Fruit fly (Drosophila melanogaster) whole organism, embryonic: ENCODE data around the gene CG45488.

Source experiments
- Ada2b ChIP-seq: fragments of 200-800 bp; sonication (Bioruptor generic); IDR thresholded peaks from 2 replicates; pipeline ENCODE4 v1.3.6; 2022; ENCODE audit warnings: missing biosample characterization, missing genetic modification characterization
- Adf1 ChIP-seq: fragments of 200-800 bp; sonication (Bioruptor generic); IDR thresholded peaks from 2 replicates; pipeline ENCODE4 v1.3.6; 2022; ENCODE audit warnings: missing biosample characterization, missing genetic modification characterization
- Aef1 ChIP-seq: fragments of 200-800 bp; sonication (Bioruptor generic); IDR thresholded peaks from 3 replicates; pipeline ENCODE4 v1.3.6; 2022; ENCODE audit warnings: missing biosample characterization, missing genetic modification characterization
- Atf6 ChIP-seq: fragments of 200-800 bp; sonication (Bioruptor generic); IDR thresholded peaks from 2 replicates; pipeline ENCODE4 v1.3.6; 2022; ENCODE audit warnings: missing biosample characterization, missing genetic modification characterization
- BEAF-32 ChIP-seq: fragments of 200-800 bp; sonication (Bioruptor generic); optimal IDR thresholded peaks from 3 replicates; lab custom pipeline; 2017; ENCODE audit warnings: missing biosample characterization, missing genetic modification characterization, mild to moderate bottlenecking, moderate library complexity, missing genetic modification reagents
- CG11093 ChIP-seq: fragments of 200-800 bp; sonication (Bioruptor generic); IDR thresholded peaks from 3 replicates; pipeline ENCODE4 v1.3.6; 2022; ENCODE audit warnings: missing biosample characterization, missing genetic modification characterization
- CG11504 ChIP-seq: fragments of 200-800 bp; sonication (Bioruptor generic); optimal IDR thresholded peaks from 3 replicates; lab custom pipeline; 2019; ENCODE audit warnings: missing biosample characterization, mild to moderate bottlenecking, missing genetic modification characterization, moderate library complexity
- CG13424 ChIP-seq: fragments of 200-800 bp; sonication (Bioruptor generic); optimal IDR thresholded peaks from 2 replicates; lab custom pipeline; 2019; ENCODE audit warnings: missing biosample characterization, mild to moderate bottlenecking, missing genetic modification characterization, moderate library complexity
- CG14050 ChIP-seq: fragments of 200-800 bp; sonication (Bioruptor generic); IDR thresholded peaks from 3 replicates; pipeline ENCODE4 v1.3.6; 2022; ENCODE audit warnings: missing biosample characterization, missing genetic modification characterization
- CG15269 ChIP-seq: fragments of 200-800 bp; sonication (Bioruptor generic); optimal IDR thresholded peaks from 2 replicates; lab custom pipeline; 2018; ENCODE audit warnings: missing biosample characterization, mild to moderate bottlenecking, missing genetic modification characterization, moderate library complexity
- CG16779 ChIP-seq: fragments of 200-800 bp; sonication (Bioruptor generic); IDR thresholded peaks from 2 replicates; pipeline ENCODE4 v1.3.6; 2022; ENCODE audit warnings: missing biosample characterization, missing genetic modification characterization
- CG17802 ChIP-seq: fragments of 200-800 bp; sonication (Bioruptor generic); optimal IDR thresholded peaks from 2 replicates; lab custom pipeline; 2018; ENCODE audit warnings: missing biosample characterization, mild to moderate bottlenecking, missing genetic modification characterization, moderate library complexity
- CG18599 ChIP-seq: fragments of 200-800 bp; sonication (Bioruptor generic); optimal IDR thresholded peaks from 3 replicates; lab custom pipeline; 2017; ENCODE audit warnings: missing biosample characterization, missing genetic modification characterization, mild to moderate bottlenecking, moderate library complexity, missing genetic modification reagents
- CG31365 ChIP-seq: fragments of 200-800 bp; sonication (Bioruptor generic); optimal IDR thresholded peaks from 2 replicates; lab custom pipeline; 2018; ENCODE audit warnings: missing biosample characterization, mild to moderate bottlenecking, missing genetic modification characterization
- CG31388 ChIP-seq: fragments of 200-800 bp; sonication (Bioruptor generic); optimal IDR thresholded peaks from 2 replicates; lab custom pipeline; 2016; ENCODE audit warnings: missing biosample characterization, missing genetic modification characterization
- CG3838 ChIP-seq: fragments of 200-800 bp; sonication (Bioruptor generic); optimal IDR thresholded peaks from 3 replicates; lab custom pipeline; 2016; ENCODE audit warnings: missing biosample characterization, missing genetic modification characterization
- CG3995 ChIP-seq: fragments of 200-800 bp; sonication (Bioruptor generic); optimal IDR thresholded peaks from 3 replicates; lab custom pipeline; 2016; ENCODE audit warnings: missing biosample characterization, missing genetic modification characterization
- CG4820 ChIP-seq: fragments of 200-800 bp; sonication (Bioruptor generic); optimal IDR thresholded peaks from 3 replicates; lab custom pipeline; 2016; ENCODE audit warnings: missing biosample characterization, missing genetic modification characterization
- CG8478 ChIP-seq: fragments of >200 bp; optimal IDR thresholded peaks from 2 replicates; lab custom pipeline; 2018
- CG8944 ChIP-seq: fragments of 200-800 bp; sonication (Bioruptor generic); optimal IDR thresholded peaks from 3 replicates; lab custom pipeline; 2016; ENCODE audit warnings: missing biosample characterization, missing genetic modification characterization
- CHES-1-like ChIP-seq: fragments of 200-800 bp; sonication (Bioruptor generic); optimal IDR thresholded peaks from 2 replicates; lab custom pipeline; 2016; ENCODE audit warnings: missing biosample characterization, missing genetic modification characterization
- D ChIP-seq, 2 experiments: fragments of 200-800 bp in 1 of 2; fragments of >200 bp in 1 of 2; sonication (Bioruptor generic) in 1 of 2; optimal IDR thresholded peaks; 2 replicates in 1 of 2; 3 replicates in 1 of 2; lab custom pipeline; 2017; ENCODE audit warnings: mild to moderate bottlenecking in 1 of 2, missing biosample characterization in 1 of 2, missing genetic modification characterization in 1 of 2, missing genetic modification reagents in 1 of 2
- Doc3 ChIP-seq: fragments of 200-800 bp; sonication (Bioruptor generic); IDR thresholded peaks from 3 replicates; pipeline ENCODE4 v1.3.6; 2022; ENCODE audit warnings: missing biosample characterization, missing genetic modification characterization; ENCODE audit not compliant: partially characterized antibody
- E2f2 ChIP-seq: fragments of 200-800 bp; sonication (Bioruptor generic); IDR thresholded peaks from 2 replicates; pipeline ENCODE4 v1.3.6; 2022; ENCODE audit warnings: missing biosample characterization, missing genetic modification characterization
- H15 ChIP-seq: fragments of 200-800 bp; sonication (Bioruptor generic); IDR thresholded peaks from 3 replicates; pipeline ENCODE4 v1.3.6; 2022; ENCODE audit warnings: missing biosample characterization, missing genetic modification characterization
- Jarid2 ChIP-seq: fragments of 200-800 bp; sonication (Bioruptor generic); optimal IDR thresholded peaks from 3 replicates; lab custom pipeline; 2017; ENCODE audit warnings: mild to moderate bottlenecking, missing biosample characterization, missing genetic modification reagents, missing genetic modification characterization
- Lpt ChIP-seq: fragments of >200 bp; optimal IDR thresholded peaks from 2 replicates; lab custom pipeline; 2018; ENCODE audit warnings: missing biosample characterization, missing genetic modification characterization
- Mad ChIP-seq: fragments of 200-800 bp; sonication (Bioruptor generic); optimal IDR thresholded peaks from 2 replicates; lab custom pipeline; 2016; ENCODE audit warnings: missing biosample characterization, missing genetic modification characterization
- Max ChIP-seq: fragments of 200-800 bp; sonication (Bioruptor generic); optimal IDR thresholded peaks from 2 replicates; lab custom pipeline; 2016; ENCODE audit warnings: missing biosample characterization, mild to moderate bottlenecking, missing genetic modification characterization
- Mes4 ChIP-seq: fragments of 200-800 bp; sonication (Bioruptor generic); optimal IDR thresholded peaks from 2 replicates; lab custom pipeline; 2016; ENCODE audit warnings: missing biosample characterization, missing genetic modification characterization
- Spps ChIP-seq: fragments of 200-800 bp; sonication (Bioruptor generic); optimal IDR thresholded peaks from 2 replicates; lab custom pipeline; 2018; ENCODE audit warnings: missing biosample characterization, mild to moderate bottlenecking, missing genetic modification characterization
- bcd ChIP-seq: fragments of 200-800 bp; sonication (Bioruptor generic); optimal IDR thresholded peaks from 2 replicates; lab custom pipeline; 2017; ENCODE audit warnings: missing biosample characterization, mild to moderate bottlenecking, missing genetic modification characterization
- dan ChIP-seq: fragments of 200-800 bp; sonication (Bioruptor generic); IDR thresholded peaks from 2 replicates; pipeline ENCODE4 v1.3.6; 2022; ENCODE audit warnings: missing biosample characterization, missing genetic modification characterization
- dm ChIP-seq: fragments of 200-800 bp; sonication (Bioruptor generic); optimal IDR thresholded peaks from 3 replicates; lab custom pipeline; 2016; ENCODE audit warnings: missing biosample characterization, missing genetic modification characterization
- esg ChIP-seq: fragments of 200-800 bp; sonication (Bioruptor generic); conservative IDR thresholded peaks from 2 replicates; pipeline ENCODE4 v1.3.6; 2022; ENCODE audit warnings: missing biosample characterization, missing genetic modification characterization
- fd3F ChIP-seq: fragments of 200-800 bp; sonication (Bioruptor generic); optimal IDR thresholded peaks from 2 replicates; lab custom pipeline; 2018; ENCODE audit warnings: missing biosample characterization, mild to moderate bottlenecking, missing genetic modification characterization, moderate library complexity
- hkb ChIP-seq, 2 experiments: fragments of 200-800 bp in 1 of 2; fragments of >200 bp in 1 of 2; sonication (Bioruptor generic) in 1 of 2; IDR thresholded peaks in 1 of 2; optimal IDR thresholded peaks in 1 of 2; 2 replicates each; pipeline versions ENCODE4 v1.3.6 to Lab custom; 2017 to 2022; ENCODE audit warnings: missing biosample characterization in 1 of 2, missing genetic modification characterization in 1 of 2
- jigr1 ChIP-seq: fragments of 200-800 bp; sonication (Bioruptor generic); IDR thresholded peaks from 3 replicates; pipeline ENCODE4 v1.3.6; 2022; ENCODE audit warnings: missing biosample characterization, missing genetic modification characterization
- lbe ChIP-seq: fragments of 200-800 bp; sonication (Bioruptor generic); optimal IDR thresholded peaks from 2 replicates; lab custom pipeline; 2016; ENCODE audit warnings: missing biosample characterization, mild to moderate bottlenecking, missing genetic modification characterization
- lilli ChIP-seq: fragments of 200-800 bp; sonication (Bioruptor generic); optimal IDR thresholded peaks from 3 replicates; lab custom pipeline; 2016; ENCODE audit warnings: missing biosample characterization, missing genetic modification characterization
- nerfin-2 ChIP-seq: fragments of 200-800 bp; sonication (Bioruptor generic); IDR thresholded peaks from 2 replicates; pipeline ENCODE4 v1.3.6; 2022; ENCODE audit warnings: missing biosample characterization, missing genetic modification characterization; ENCODE audit not compliant: partially characterized antibody
- onecut ChIP-seq: fragments of 200-800 bp; sonication (Bioruptor generic); IDR thresholded peaks from 2 replicates; pipeline ENCODE4 v1.3.6; 2022; ENCODE audit warnings: missing biosample characterization, missing genetic modification characterization
- org-1 ChIP-seq: fragments of 200-800 bp; sonication (Bioruptor generic); optimal IDR thresholded peaks from 2 replicates; lab custom pipeline; 2017; ENCODE audit warnings: missing biosample characterization, missing genetic modification characterization
- pfk ChIP-seq: fragments of 200-800 bp; sonication (Bioruptor generic); optimal IDR thresholded peaks from 2 replicates; lab custom pipeline; 2018; ENCODE audit warnings: missing biosample characterization, mild to moderate bottlenecking, missing genetic modification characterization, moderate library complexity
- salm ChIP-seq: fragments of 200-800 bp; sonication (Bioruptor generic); optimal IDR thresholded peaks from 2 replicates; lab custom pipeline; 2018; ENCODE audit warnings: missing biosample characterization, mild to moderate bottlenecking, missing genetic modification characterization
- sna ChIP-seq: fragments of 200-800 bp; sonication (Bioruptor generic); IDR thresholded peaks from 2 replicates; pipeline ENCODE4 v1.3.6; 2022; ENCODE audit warnings: missing biosample characterization, missing genetic modification characterization; ENCODE audit not compliant: partially characterized antibody
- tio ChIP-seq: fragments of 200-800 bp; sonication (Bioruptor generic); optimal IDR thresholded peaks from 2 replicates; lab custom pipeline; 2017; ENCODE audit warnings: missing biosample characterization, missing genetic modification characterization, inconsistent platforms
- trem ChIP-seq: fragments of 200-800 bp; optimal IDR thresholded peaks from 3 replicates; lab custom pipeline; 2019; ENCODE audit warnings: missing biosample characterization, mild to moderate bottlenecking, missing genetic modification characterization, moderate library complexity
- usp ChIP-seq: fragments of >200 bp; optimal IDR thresholded peaks from 2 replicates; lab custom pipeline; 2017; ENCODE audit warnings: missing biosample characterization, missing genetic modification characterization

Gene CG45488

dm6 chrX:19889128-19889756 is 31.0 kb downstream of the CG45488 start (continued):
- peak; percentile 43 for TF ChIP-seq CG3838 (GFP tag; lab: Kevin White, UChicago)
- peak; percentile 81 for TF ChIP-seq Atf6 (GFP tag; lab: Robert Waterston, UW)
- TF ChIP-seq CG31365 (tag; lab: Kevin White, UChicago) = peak; percentile 52
- peak; percentile 72 for TF ChIP-seq dan
- peak; percentile 53; the same call in 1 of the 2 replicates for TF ChIP-seq CG16779 (GFP tag; lab: Robert Waterston, UW)
- no peak for TF ChIP-seq jigr1 (GFP tag; lab: Robert Waterston, UW)
- TF ChIP-seq Mes4 (GFP tag; lab: Kevin White, UChicago) = peak; percentile 68
- TF ChIP-seq Jarid2 (GFP tag; lab: Kevin White, UChicago) = peak; percentile 14
- TF ChIP-seq Aef1 (GFP tag; lab: Robert Waterston, UW) = peak; percentile 72
- TF ChIP-seq nerfin-2 (GFP tag; lab: Robert Waterston, UW) = no peak
- TF ChIP-seq CG11504 = peak; percentile 86
- TF ChIP-seq onecut (GFP tag; lab: Robert Waterston, UW) = peak; percentile 75
- peak; percentile 61 for TF ChIP-seq trem
- TF ChIP-seq BEAF-32 (GFP tag; lab: Kevin White, UChicago) = no peak
- TF ChIP-seq CG31388 = no peak
- peak; percentile 86 for TF ChIP-seq CG15269 (tag; lab: Kevin White, UChicago)
- TF ChIP-seq H15 = peak; percentile 67; the same call in 2 of the 3 replicates
- TF ChIP-seq fd3F (GFP tag; lab: Kevin White, UChicago) = peak; percentile 73
- TF ChIP-seq tio (GFP tag; lab: Kevin White, UChicago) = peak; percentile 77
- TF ChIP-seq dm = peak; percentile 77
- TF ChIP-seq CG11093 (GFP tag; lab: Robert Waterston, UW) = peak; percentile 64; the same call in 2 of the 3 replicates
- TF ChIP-seq lbe (GFP tag; lab: Kevin White, UChicago) = peak; percentile 45
- peak; percentile 92 for TF ChIP-seq CG18599
- TF ChIP-seq E2f2 (GFP tag; lab: Robert Waterston, UW) = peak; percentile 53; the same call in 1 of the 2 replicates
- TF ChIP-seq Adf1 (GFP tag; lab: Robert Waterston, UW) = peak; percentile 70
- peak; percentile 85 for TF ChIP-seq Mad (GFP tag; lab: Kevin White, UChicago)
- peak; percentile 62 for TF ChIP-seq CG17802 (tag; lab: Kevin White, UChicago)
- TF ChIP-seq org-1 (GFP tag; lab: Kevin White, UChicago) = peak; percentile 84
- TF ChIP-seq usp (GFP tag; lab: Kevin White, UChicago) = no peak
- TF ChIP-seq Spps (tag; lab: Kevin White, UChicago) = peak; percentile 47
- peak; percentile 59 for TF ChIP-seq CG4820
- no peak for TF ChIP-seq Lpt (GFP tag; lab: Kevin White, UChicago)
- peak; percentile 91 for TF ChIP-seq lilli
- peak; percentile 81 for TF ChIP-seq CG13424 (tag; lab: Kevin White, UChicago)
- no peak for TF ChIP-seq D (optimal IDR thresholded peaks at IDR 0.05; lab: Kevin White, UChicago)
- peak; percentile 78 for TF ChIP-seq D (GFP tag; optimal IDR thresholded peaks at IDR 0.05; lab: Kevin White, UChicago)
- no peak for TF ChIP-seq Doc3
- peak; percentile 92 for TF ChIP-seq CHES-1-like (GFP tag; lab: Kevin White, UChicago)
- peak; percentile 90 for TF ChIP-seq CG8944 (GFP tag; lab: Kevin White, UChicago)
- TF ChIP-seq pfk (GFP tag; lab: Kevin White, UChicago) = no peak
- no peak for TF ChIP-seq sna
- TF ChIP-seq Ada2b (GFP tag; lab: Robert Waterston, UW) = peak; percentile 73
- peak; percentile 78 for TF ChIP-seq esg (GFP tag; lab: Robert Waterston, UW)
- TF ChIP-seq CG8478 (lab: Kevin White, UChicago) = no peak
- TF ChIP-seq bcd (GFP tag; lab: Kevin White, UChicago) = peak; percentile 80
- peak; percentile 45 for TF ChIP-seq Max (GFP tag; lab: Kevin White, UChicago)
- peak; percentile 68 for TF ChIP-seq CG14050 (GFP tag; lab: Robert Waterston, UW)
- TF ChIP-seq CG3995 (GFP tag; lab: Kevin White, UChicago) = peak; percentile 11
- TF ChIP-seq hkb (optimal IDR thresholded peaks at IDR 0.05; lab: Kevin White, UChicago) = no peak
- TF ChIP-seq hkb (GFP tag; IDR thresholded peaks at IDR 0.05; lab: Robert Waterston, UW) = peak; percentile 75; the same call in 1 of the 2 replicates
- peak; percentile 36 for TF ChIP-seq salm
